Fruit fly (Drosophila melanogaster) whole organism, embryonic: ENCODE data around the gene CG42399.

Source experiments
- Atf6 ChIP-seq: fragments of 200-800 bp; sonication (Bioruptor generic); IDR thresholded peaks from 2 replicates; pipeline ENCODE4 v1.3.6; 2022; ENCODE audit warnings: missing biosample characterization, missing genetic modification characterization
- CG11247 ChIP-seq: fragments of 200-800 bp; sonication (Bioruptor generic); IDR thresholded peaks from 2 replicates; pipeline ENCODE4 v1.3.6; 2022; ENCODE audit warnings: missing biosample characterization, missing genetic modification characterization
- CG16813 ChIP-seq: fragments of 200-800 bp; sonication (Bioruptor generic); IDR thresholded peaks from 3 replicates; pipeline ENCODE4 v1.3.6; 2022; ENCODE audit warnings: missing biosample characterization, missing genetic modification characterization; ENCODE audit not compliant: partially characterized antibody
- CG17359 ChIP-seq: fragments of 200-800 bp; sonication (Bioruptor generic); optimal IDR thresholded peaks from 3 replicates; lab custom pipeline; 2018; ENCODE audit warnings: missing biosample characterization, mild to moderate bottlenecking, missing genetic modification characterization, moderate library complexity
- CG17802 ChIP-seq: fragments of 200-800 bp; sonication (Bioruptor generic); optimal IDR thresholded peaks from 2 replicates; lab custom pipeline; 2018; ENCODE audit warnings: missing biosample characterization, mild to moderate bottlenecking, missing genetic modification characterization, moderate library complexity
- CG30020 ChIP-seq: fragments of 200-800 bp; optimal IDR thresholded peaks from 2 replicates; lab custom pipeline; 2019; ENCODE audit warnings: missing biosample characterization, mild to moderate bottlenecking, missing genetic modification characterization, moderate library complexity
- CG30431 ChIP-seq: fragments of 200-800 bp; sonication (Bioruptor generic); optimal IDR thresholded peaks from 2 replicates; lab custom pipeline; 2017; ENCODE audit warnings: missing biosample characterization, missing genetic modification characterization
- CG32532 ChIP-seq: fragments of 200-800 bp; sonication (Bioruptor generic); IDR thresholded peaks from 2 replicates; pipeline ENCODE4 v1.3.6; 2022; ENCODE audit warnings: missing biosample characterization, missing genetic modification characterization
- CG34422 ChIP-seq: fragments of 200-800 bp; sonication (Bioruptor generic); IDR thresholded peaks from 3 replicates; pipeline ENCODE4 v1.3.6; 2022; ENCODE audit warnings: missing biosample characterization, missing genetic modification characterization
- CG4404 ChIP-seq: fragments of 200-800 bp; sonication (Bioruptor generic); IDR thresholded peaks from 2 replicates; pipeline ENCODE4 v1.3.6; 2022; ENCODE audit warnings: missing biosample characterization, missing genetic modification characterization
- CG4707 ChIP-seq: fragments of 200-800 bp; sonication (Bioruptor generic); optimal IDR thresholded peaks from 2 replicates; lab custom pipeline; 2018; ENCODE audit warnings: missing biosample characterization, mild to moderate bottlenecking, missing genetic modification characterization, moderate library complexity
- CG6254 ChIP-seq: fragments of 200-800 bp; sonication (Bioruptor generic); optimal IDR thresholded peaks from 3 replicates; lab custom pipeline; 2017; ENCODE audit warnings: mild to moderate bottlenecking, missing biosample characterization, missing genetic modification reagents, missing genetic modification characterization
- CG8924 ChIP-seq: fragments of 200-800 bp; optimal IDR thresholded peaks from 3 replicates; lab custom pipeline; 2019; ENCODE audit warnings: missing biosample characterization, mild to moderate bottlenecking, missing genetic modification characterization, moderate library complexity
- CkIIα-i1 ChIP-seq: fragments of 200-800 bp; sonication (Bioruptor generic); IDR thresholded peaks from 2 replicates; pipeline ENCODE4 v1.3.6; 2022; ENCODE audit warnings: missing biosample characterization, missing genetic modification characterization
- D ChIP-seq, 2 experiments: fragments of 200-800 bp in 1 of 2; fragments of >200 bp in 1 of 2; sonication (Bioruptor generic) in 1 of 2; optimal IDR thresholded peaks; 2 replicates in 1 of 2; 3 replicates in 1 of 2; lab custom pipeline; 2017; ENCODE audit warnings: mild to moderate bottlenecking in 1 of 2, missing biosample characterization in 1 of 2, missing genetic modification characterization in 1 of 2, missing genetic modification reagents in 1 of 2
- D19A ChIP-seq: fragments of 200-800 bp; optimal IDR thresholded peaks from 3 replicates; lab custom pipeline; 2019; ENCODE audit warnings: missing biosample characterization, mild to moderate bottlenecking, missing genetic modification characterization, moderate library complexity
- H15 ChIP-seq: fragments of 200-800 bp; sonication (Bioruptor generic); IDR thresholded peaks from 3 replicates; pipeline ENCODE4 v1.3.6; 2022; ENCODE audit warnings: missing biosample characterization, missing genetic modification characterization
- HLH3B ChIP-seq: fragments of 200-800 bp; sonication (Bioruptor generic); IDR thresholded peaks from 2 replicates; pipeline ENCODE4 v1.3.6; 2022; ENCODE audit warnings: missing biosample characterization, missing genetic modification characterization
- HLH54F ChIP-seq: fragments of 200-800 bp; sonication (Bioruptor generic); optimal IDR thresholded peaks from 3 replicates; lab custom pipeline; 2016; ENCODE audit warnings: missing biosample characterization, missing genetic modification characterization
- MTF-1 ChIP-seq: fragments of 200-800 bp; sonication (Bioruptor generic); optimal IDR thresholded peaks from 2 replicates; lab custom pipeline; 2018; ENCODE audit warnings: missing biosample characterization, mild to moderate bottlenecking, missing genetic modification characterization, borderline replicate concordance
- Opbp ChIP-seq: fragments of 200-800 bp; sonication (Bioruptor generic); IDR thresholded peaks from 3 replicates; pipeline ENCODE4 v1.3.6; 2022; ENCODE audit warnings: missing biosample characterization, missing genetic modification characterization; ENCODE audit not compliant: partially characterized antibody
- Sox102F ChIP-seq: fragments of 200-800 bp; sonication (Bioruptor generic); optimal IDR thresholded peaks from 2 replicates; lab custom pipeline; 2018; ENCODE audit warnings: missing biosample characterization, mild to moderate bottlenecking, missing genetic modification characterization, moderate library complexity
- Sry-δ ChIP-seq: fragments of 200-800 bp; sonication (Bioruptor generic); optimal IDR thresholded peaks from 2 replicates; lab custom pipeline; 2016; ENCODE audit warnings: missing biosample characterization, missing genetic modification characterization
- Trl ChIP-seq, 3 experiments: fragments of >200 bp in 2 of 3; fragments of 200-800 bp in 1 of 3; sonication (Bioruptor generic) in 1 of 3; optimal IDR thresholded peaks; 2 replicates in 1 of 3; 3 replicates in 2 of 3; lab custom pipeline; 2016 to 2017; ENCODE audit warnings: missing biosample characterization in 1 of 3, missing genetic modification characterization in 1 of 3
- Usf ChIP-seq: fragments of 200-800 bp; sonication (Bioruptor generic); optimal IDR thresholded peaks from 2 replicates; lab custom pipeline; 2017; ENCODE audit warnings: missing genotype, missing biosample characterization, missing genetic modification characterization
- ash1 ChIP-seq: fragments of 200-800 bp; sonication (Bioruptor generic); optimal IDR thresholded peaks from 2 replicates; lab custom pipeline; 2018; ENCODE audit warnings: missing biosample characterization, mild to moderate bottlenecking, missing genetic modification characterization
- btn ChIP-seq: fragments of 200-800 bp; sonication (Bioruptor generic); optimal IDR thresholded peaks from 2 replicates; lab custom pipeline; 2016; ENCODE audit warnings: missing biosample characterization, missing genetic modification characterization
- cas ChIP-seq: fragments of 200-800 bp; sonication (Bioruptor generic); IDR thresholded peaks from 2 replicates; pipeline ENCODE4 v1.3.6; 2022; ENCODE audit warnings: missing biosample characterization, missing genetic modification characterization
- cg ChIP-seq: fragments of 200-800 bp; sonication (Bioruptor generic); optimal IDR thresholded peaks from 3 replicates; lab custom pipeline; 2019; ENCODE audit warnings: missing biosample characterization, mild to moderate bottlenecking, missing genetic modification characterization, moderate library complexity
- chm ChIP-seq: fragments of 200-800 bp; sonication (Bioruptor generic); IDR thresholded peaks from 2 replicates; pipeline ENCODE4 v1.3.6; 2022; ENCODE audit warnings: missing biosample characterization, missing genetic modification characterization
- crp ChIP-seq, 2 experiments: fragments of 200-800 bp; sonication (Bioruptor generic); optimal IDR thresholded peaks; 2 replicates in 1 of 2; 3 replicates in 1 of 2; lab custom pipeline; 2017; ENCODE audit warnings: missing biosample characterization in 2 of 2, missing genetic modification characterization in 2 of 2, mild to moderate bottlenecking in 1 of 2, moderate library complexity in 1 of 2
- dmrt11E ChIP-seq: fragments of 200-800 bp; sonication (Bioruptor generic); optimal IDR thresholded peaks from 3 replicates; lab custom pipeline; 2018; ENCODE audit warnings: missing biosample characterization, mild to moderate bottlenecking, missing genetic modification characterization, moderate library complexity
- her ChIP-seq: fragments of 200-800 bp; sonication (Bioruptor generic); optimal IDR thresholded peaks from 2 replicates; lab custom pipeline; 2016; ENCODE audit warnings: missing biosample characterization, missing genetic modification characterization
- hth ChIP-seq: fragments of >200 bp; optimal IDR thresholded peaks from 2 replicates; lab custom pipeline; 2017; ENCODE audit warnings: inconsistent platforms
- insv ChIP-seq, 2 experiments: fragments of 200-800 bp; sonication (Bioruptor generic); optimal IDR thresholded peaks; 3 replicates each; lab custom pipeline; 2016 to 2018; ENCODE audit warnings: missing biosample characterization in 2 of 2, missing genetic modification characterization in 2 of 2
- inv ChIP-seq: fragments of 200-800 bp; sonication (Bioruptor generic); IDR thresholded peaks from 2 replicates; pipeline ENCODE4 v1.3.6; 2022; ENCODE audit warnings: missing biosample characterization, missing genetic modification characterization; ENCODE audit not compliant: partially characterized antibody
- jing ChIP-seq: fragments of 200-800 bp; sonication (Bioruptor generic); optimal IDR thresholded peaks from 2 replicates; lab custom pipeline; 2018; ENCODE audit warnings: missing biosample characterization, mild to moderate bottlenecking, missing genetic modification characterization
- lab ChIP-seq: fragments of 200-800 bp; sonication (Bioruptor generic); optimal IDR thresholded peaks from 3 replicates; lab custom pipeline; 2017; ENCODE audit warnings: missing biosample characterization, missing genetic modification characterization, mild to moderate bottlenecking, moderate library complexity, missing genetic modification reagents
- lmd ChIP-seq: fragments of 200-800 bp; sonication (Bioruptor generic); IDR thresholded peaks from 2 replicates; pipeline ENCODE4 v1.3.6; 2022; ENCODE audit warnings: missing biosample characterization, missing genetic modification characterization
- lola ChIP-seq, 3 experiments: fragments of >200 bp in 2 of 3; fragments of 200-800 bp in 1 of 3; sonication (Bioruptor generic) in 1 of 3; optimal IDR thresholded peaks; 2 replicates each; lab custom pipeline; 2017 to 2019; ENCODE audit warnings: missing biosample characterization in 3 of 3, missing genetic modification characterization in 3 of 3, mild to moderate bottlenecking in 1 of 3, moderate library complexity in 1 of 3
- mam ChIP-seq: fragments of 200-800 bp; sonication (Bioruptor generic); optimal IDR thresholded peaks from 3 replicates; lab custom pipeline; 2016; ENCODE audit warnings: missing biosample characterization, missing genetic modification characterization
- org-1 ChIP-seq: fragments of 200-800 bp; sonication (Bioruptor generic); optimal IDR thresholded peaks from 2 replicates; lab custom pipeline; 2017; ENCODE audit warnings: missing biosample characterization, missing genetic modification characterization
- otp ChIP-seq: fragments of 200-800 bp; sonication (Bioruptor generic); IDR thresholded peaks from 3 replicates; pipeline ENCODE4, ENCODE4 v1.3.6; 2022; ENCODE audit warnings: missing biosample characterization, missing genetic modification characterization
- psq ChIP-seq: fragments of 200-800 bp; sonication (Bioruptor generic); optimal IDR thresholded peaks from 2 replicates; lab custom pipeline; 2017; ENCODE audit warnings: missing biosample characterization, missing genetic modification characterization
- ro ChIP-seq: fragments of 200-800 bp; sonication (Bioruptor generic); IDR thresholded peaks from 2 replicates; pipeline ENCODE4 v1.3.6; 2022; ENCODE audit warnings: missing biosample characterization, missing genetic modification characterization
- tll ChIP-seq, 2 experiments: fragments of 200-800 bp in 1 of 2; fragments of >200 bp in 1 of 2; sonication (Bioruptor generic) in 1 of 2; optimal IDR thresholded peaks; 2 replicates each; lab custom pipeline; 2017 to 2019; ENCODE audit warnings: missing biosample characterization in 2 of 2, missing genetic modification characterization in 2 of 2, mild to moderate bottlenecking in 1 of 2, moderate library complexity in 1 of 2
- toy ChIP-seq: fragments of 200-800 bp; sonication (Bioruptor generic); IDR thresholded peaks from 2 replicates; pipeline ENCODE4 v1.3.6; 2022; ENCODE audit warnings: missing biosample characterization, missing genetic modification characterization
- wdn ChIP-seq: fragments of 200-800 bp; sonication (Bioruptor generic); IDR thresholded peaks from 2 replicates; pipeline ENCODE4 v1.3.6; 2022; ENCODE audit warnings: missing biosample characterization, missing genetic modification characterization
- z ChIP-seq: fragments of 200-800 bp; sonication (Bioruptor generic); IDR thresholded peaks from 3 replicates; pipeline ENCODE4 v1.3.6; 2022; ENCODE audit warnings: missing biosample characterization, missing genetic modification characterization

Gene CG42399

DNA sequence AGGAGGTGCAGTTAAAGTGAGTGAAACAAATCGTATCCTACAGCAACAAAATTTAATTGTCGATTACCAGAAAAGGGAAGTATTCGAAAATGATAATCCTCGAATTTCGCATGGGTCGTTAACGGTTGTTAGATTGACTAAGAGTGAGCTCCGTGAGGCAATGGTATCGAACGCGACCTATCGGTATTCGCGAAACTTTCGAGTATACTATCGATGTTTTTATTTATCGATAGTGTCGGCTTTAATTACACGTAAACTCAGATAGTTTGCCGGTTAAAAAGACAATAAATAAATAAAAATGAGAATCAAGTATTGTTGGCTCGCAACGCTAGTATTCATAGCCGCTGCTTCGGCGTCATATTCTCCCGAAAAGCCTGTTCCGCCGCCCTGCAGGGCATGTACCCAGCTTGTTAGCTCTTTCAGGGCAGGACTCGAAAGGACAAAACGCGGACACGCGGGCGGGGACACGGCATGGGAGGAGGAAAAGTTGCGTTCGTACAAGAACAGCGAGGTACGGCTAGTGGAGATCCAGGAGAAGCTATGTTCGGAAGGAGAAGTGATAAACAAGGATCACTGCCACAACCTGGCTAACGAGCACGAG, 50.8 kb downstream of the CG42399 start, which contains the start of gene Creld (continued):
- TF ChIP-seq crp (GFP tag; optimal IDR thresholded peaks at IDR 0.05; lab: Kevin White, UChicago) (no peak), hth (no peak), btn (GFP tag; lab: Kevin White, UChicago) (no peak), lab (GFP tag; lab: Kevin White, UChicago) (no peak), CG30020 (peak; percentile 22), org-1 (GFP tag; lab: Kevin White, UChicago) (no peak), CG4707 (no peak), Sry-δ (GFP tag; lab: Kevin White, UChicago) (peak; percentile 94), chm (GFP tag; lab: Robert Waterston, UW) (no peak), wdn (GFP tag; lab: Robert Waterston, UW) (no peak), jing (no peak), psq (GFP tag; lab: Kevin White, UChicago) (no peak), Usf (no peak), CG4404 (GFP tag; lab: Robert Waterston, UW) (no peak), otp (GFP tag; lab: Robert Waterston, UW) (no peak), Opbp (peak; percentile 100), her (GFP tag; lab: Kevin White, UChicago) (no peak), ash1 (GFP tag; lab: Kevin White, UChicago) (no peak), Sox102F (GFP tag; lab: Kevin White, UChicago) (no peak), CG30431 (GFP tag; lab: Kevin White, UChicago) (no peak), cg (GFP tag; lab: Kevin White, UChicago) (no peak), CG17359 (tag; lab: Kevin White, UChicago) (no peak), CG16813 (GFP tag; lab: Robert Waterston, UW) (peak; percentile 100), CG17802 (tag; lab: Kevin White, UChicago) (no peak), Atf6 (no peak), insv (GFP tag; optimal IDR thresholded peaks at IDR 0.05; lab: Kevin White, UChicago) (no peak), inv (peak; percentile 99), HLH3B (GFP tag; lab: Robert Waterston, UW) (no peak), cas (GFP tag; lab: Robert Waterston, UW) (no peak), CkIIα-i1 (GFP tag; lab: Robert Waterston, UW) (no peak), dmrt11E (tag; lab: Kevin White, UChicago) (no peak), D19A (tag; lab: Kevin White, UChicago) (no peak), CG8924 (tag; lab: Kevin White, UChicago) (no peak), CG11247 (GFP tag; lab: Robert Waterston, UW) (no peak), D (optimal IDR thresholded peaks at IDR 0.05; lab: Kevin White, UChicago) (no peak), D (GFP tag; optimal IDR thresholded peaks at IDR 0.05; lab: Kevin White, UChicago) (no peak), z (GFP tag; lab: Robert Waterston, UW) (no peak), Trl (optimal IDR thresholded peaks at IDR 0.05; lab: Kevin White, UChicago) (no peak), Trl (GFP tag; optimal IDR thresholded peaks at IDR 0.05; lab: Kevin White, UChicago) (no peak), CG34422 (no peak; the same call in 2 of the 3 replicates), toy (GFP tag; lab: Robert Waterston, UW) (no peak), tll (GFP tag; optimal IDR thresholded peaks at IDR 0.05; lab: Kevin White, UChicago) (no peak), CG32532 (GFP tag; lab: Robert Waterston, UW) (no peak), CG6254 (no peak), H15 (no peak), MTF-1 (GFP tag; lab: Kevin White, UChicago) (no peak), lola (GFP tag; optimal IDR thresholded peaks at IDR 0.05; lab: Kevin White, UChicago) (no peak), ro (GFP tag; lab: Robert Waterston, UW) (no peak), lmd (GFP tag; lab: Robert Waterston, UW) (no peak), HLH54F (GFP tag; lab: Kevin White, UChicago) (no peak), mam (GFP tag; lab: Kevin White, UChicago) (no peak)
